Fruit fly (Drosophila melanogaster): ENCODE results near the gene CG11608.

CG11608 gene

dm6 chr3R:12637961-12638531, at the start of gene CG11608:
TSS of gene CG11608 (plus strand) at chr3R:12638481.
- no peak for TF ChIP-seq GATAd (GFP tag; optimal IDR thresholded peaks at IDR 0.05)

- TF ChIP-seq sv (GFP tag; optimal IDR thresholded peaks at IDR 0.05) = no peak
- TF ChIP-seq Vsx2 (GFP tag; optimal IDR thresholded peaks at IDR 0.05; ENCODE audit: partially characterized antibody) = no peak
- no peak for TF ChIP-seq CG9705 (GFP tag; optimal IDR thresholded peaks at IDR 0.05)
- no peak for TF ChIP-seq Myc (optimal IDR thresholded peaks at IDR 0.05)
These were observed 46.6 kb upstream of the CG11608 start for dm6 chr3R:12591672-12592071.

- no peak for TF ChIP-seq N (GFP tag; optimal IDR thresholded peaks at IDR 0.05)
- TF ChIP-seq sv (GFP tag; optimal IDR thresholded peaks at IDR 0.05) = no peak
- TF ChIP-seq Dif (GFP tag; optimal IDR thresholded peaks at IDR 0.05; ENCODE audit: partially characterized antibody) = no peak
- TF ChIP-seq Rel (GFP tag; optimal IDR thresholded peaks at IDR 0.05) = no peak
- no peak for TF ChIP-seq Rel (tag; optimal IDR thresholded peaks at IDR 0.05)
- TF ChIP-seq ey (GFP tag; optimal IDR thresholded peaks at IDR 0.05) = no peak
- no peak for TF ChIP-seq psq (GFP tag; optimal IDR thresholded peaks at IDR 0.05)
- no peak for TF ChIP-seq dmrt93B (GFP tag; optimal IDR thresholded peaks at IDR 0.05)
- no peak for TF ChIP-seq OdsH (GFP tag; optimal IDR thresholded peaks at IDR 0.05)
These were observed 42.9 kb upstream of the CG11608 start, which contains the start of gene Octbeta2R for dm6 chr3R:12595187-12595889. TSS of gene Octbeta2R (minus strand) at chr3R:12595725.

- TF ChIP-seq dsf (GFP tag; optimal IDR thresholded peaks at IDR 0.05; ENCODE audit: borderline replicate concordance) = no peak
- TF ChIP-seq CG32264 (GFP tag; optimal IDR thresholded peaks at IDR 0.05) = no peak
- no peak for TF ChIP-seq lola (GFP tag; optimal IDR thresholded peaks at IDR 0.05)
- TF ChIP-seq dl (GFP tag; optimal IDR thresholded peaks at IDR 0.05; ENCODE audit: insufficient read depth in 1 of 2, partially characterized antibody in 2 of 2) = no peak
- TF ChIP-seq br (GFP tag; optimal IDR thresholded peaks at IDR 0.05) = no peak
These were observed 42.4 kb upstream of the CG11608 start for dm6 chr3R:12595890-12596215.

dm6 chr3R:12611973-12612372, 26.3 kb upstream of the CG11608 start:
- TF ChIP-seq woc (GFP tag; optimal IDR thresholded peaks at IDR 0.05) (no peak), sage (GFP tag; optimal IDR thresholded peaks at IDR 0.05) (no peak), CrebA (GFP tag; optimal IDR thresholded peaks at IDR 0.05; ENCODE audit: borderline replicate concordance) (no peak), usp (GFP tag; optimal IDR thresholded peaks at IDR 0.05) (no peak), Rel (GFP tag; optimal IDR thresholded peaks at IDR 0.05) (no peak), Rel (tag; optimal IDR thresholded peaks at IDR 0.05) (no peak), jim (GFP tag; optimal IDR thresholded peaks at IDR 0.05) (no peak), Hnf4 (GFP tag; optimal IDR thresholded peaks at IDR 0.05) (no peak), foxo (GFP tag; optimal IDR thresholded peaks at IDR 0.05) (no peak), brk (GFP tag; optimal IDR thresholded peaks at IDR 0.05) (no peak), dmrt93B (GFP tag; optimal IDR thresholded peaks at IDR 0.05) (no peak)

dm6 chr3R:12615553-12615952, 22.7 kb upstream of the CG11608 start:
- TF ChIP-seq Vsx2 (GFP tag; optimal IDR thresholded peaks at IDR 0.05; ENCODE audit: partially characterized antibody) (no peak), psq (GFP tag; optimal IDR thresholded peaks at IDR 0.05) (no peak), lola (GFP tag; optimal IDR thresholded peaks at IDR 0.05) (no peak), pan (optimal IDR thresholded peaks at IDR 0.05) (no peak), HLH106 (tag; optimal IDR thresholded peaks at IDR 0.05) (no peak), Sp1 (GFP tag; optimal IDR thresholded peaks at IDR 0.05) (no peak), sage (GFP tag; optimal IDR thresholded peaks at IDR 0.05) (no peak)

Data from whole organism, wandering third instar larva.